Worm (Caenorhabditis elegans) whole organism, midembryonic: ENCODE data around the gene lig-1.

ENCODE experiments used
- T22C8.4 ChIP-seq: fragments of 200-800 bp; sonication (Bioruptor generic); IDR thresholded peaks from 2 replicates; pipeline ENCODE4 v1.3.6; 2022; ENCODE audit warnings: missing genetic modification characterization, missing compliant biosample characterization
- cog-1 ChIP-seq: sonication (generic microtip); optimal IDR thresholded peaks from 2 replicates; lab custom pipeline; 2016; ENCODE audit warnings: missing genetic modification characterization, missing compliant biosample characterization
- flt-1 ChIP-seq: fragments of 200-800 bp; sonication (Bioruptor generic); IDR thresholded peaks from 2 replicates; pipeline ENCODE4 v1.3.6; 2022; ENCODE audit warnings: missing genetic modification characterization, missing compliant biosample characterization
- klf-2 ChIP-seq: fragments of 200-800 bp; sonication (Bioruptor generic); conservative IDR thresholded peaks from 2 replicates; pipeline ENCODE4 v1.3.6; 2022; ENCODE audit warnings: missing genetic modification reagents, missing genetic modification characterization, missing compliant biosample characterization
- med-1 ChIP-seq: sonication (generic microtip); optimal IDR thresholded peaks from 2 replicates; lab custom pipeline; 2017; ENCODE audit warnings: missing genetic modification characterization, mild to moderate bottlenecking, missing compliant biosample characterization, antibody characterized with exemption, missing genetic modification reagents; ENCODE audit not compliant: insufficient read depth
- ref-1 ChIP-seq: fragments of 200-800 bp; sonication (Bioruptor generic); conservative IDR thresholded peaks from 2 replicates; pipeline ENCODE4 v1.3.6; 2022; ENCODE audit warnings: missing genetic modification reagents, missing genetic modification characterization, missing compliant biosample characterization
- tab-1 ChIP-seq: fragments of 200-800 bp; sonication (Bioruptor generic); IDR thresholded peaks from 2 replicates; pipeline ENCODE4 v1.3.6; 2022; ENCODE audit warnings: missing genetic modification characterization, missing compliant biosample characterization
- ztf-23 ChIP-seq: fragments of 200-800 bp; sonication (Bioruptor generic); IDR thresholded peaks from 2 replicates; pipeline ENCODE4 v1.3.6; 2022; ENCODE audit warnings: missing genetic modification reagents, missing genetic modification characterization, missing compliant biosample characterization
- ztf-29 ChIP-seq: fragments of 200-800 bp; sonication (Bioruptor generic); IDR thresholded peaks from 2 replicates; pipeline ENCODE4 v1.3.6; 2022; ENCODE audit warnings: missing genetic modification reagents, missing genetic modification characterization, missing compliant biosample characterization

Gene lig-1

DNA sequence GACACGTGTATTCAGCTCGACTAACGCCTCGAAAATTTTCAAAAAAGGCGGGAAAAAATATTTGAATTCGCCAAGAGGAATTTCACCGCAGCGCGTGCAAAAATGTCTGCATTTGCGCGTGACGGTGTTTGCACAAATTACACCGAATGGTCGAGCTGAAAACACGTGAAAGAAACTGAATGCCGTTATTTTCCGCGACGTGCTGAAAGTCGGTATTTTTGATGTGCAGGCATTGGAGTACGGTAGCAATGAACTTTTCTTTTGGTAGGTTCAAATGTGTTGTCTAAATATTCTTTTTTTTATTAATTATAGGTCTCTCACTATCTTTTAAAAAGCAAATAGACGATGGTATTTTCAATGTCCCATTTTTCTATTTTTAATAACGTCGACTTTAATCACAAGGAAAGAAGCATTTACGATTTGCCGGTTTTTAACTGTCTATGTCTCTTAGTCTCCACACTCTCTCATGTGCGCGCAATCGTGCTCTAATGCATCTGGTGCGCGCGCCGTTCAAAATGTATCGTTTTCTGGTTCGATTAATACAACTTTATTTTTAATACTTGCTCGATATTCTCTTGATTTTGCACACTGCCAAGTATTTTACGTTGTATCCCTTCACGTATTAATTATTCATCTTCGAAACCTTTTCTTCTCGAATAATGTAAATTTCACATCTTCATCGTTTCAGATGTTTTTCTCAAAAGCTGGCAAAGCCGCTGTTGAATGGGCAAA is at the start of gene lig-1, which contains the start of gene C29A12.1:
Gene lig-1 (plus strand): TSS at position 682 of the 732 bp plus-strand sequence.
Gene C29A12.1 (minus strand): TSS at position 63 of the 732 bp plus-strand sequence.
- TF ChIP-seq klf-2 (GFP tag; lab: Robert Waterston, UW) = no peak
- no peak for TF ChIP-seq ztf-29
- no peak for TF ChIP-seq med-1 (GFP tag; lab: Kevin White, UChicago)
- no peak for TF ChIP-seq cog-1 (tag; lab: Kevin White, UChicago)
- TF ChIP-seq ztf-23 (GFP tag; lab: Robert Waterston, UW) = no peak
- no peak for TF ChIP-seq T22C8.4 (GFP tag; lab: Robert Waterston, UW)
- no peak for TF ChIP-seq ref-1 (GFP tag; lab: Robert Waterston, UW)
- TF ChIP-seq tab-1 (GFP tag; lab: Robert Waterston, UW) = no peak
- no peak for TF ChIP-seq flt-1

DNA sequence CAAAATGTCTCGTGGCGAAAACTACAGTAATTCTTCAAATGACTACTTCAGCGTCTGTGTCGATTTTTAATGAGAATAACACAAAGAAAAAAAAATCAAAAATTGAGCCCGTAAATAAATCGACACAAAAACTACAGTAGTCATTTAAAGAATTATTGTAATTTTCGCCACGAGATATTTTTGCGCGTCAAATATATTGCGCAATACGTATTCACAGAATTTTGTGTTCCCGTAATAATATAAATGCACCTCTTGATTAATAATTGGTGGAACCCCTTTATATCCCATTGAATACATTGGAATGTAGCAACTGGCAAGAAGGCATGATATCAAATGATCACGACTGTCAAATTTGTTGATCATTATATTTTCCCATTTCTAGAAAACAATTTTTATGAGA is 45.0 kb upstream of the lig-1 start:
- no peak for TF ChIP-seq klf-2 (GFP tag; lab: Robert Waterston, UW)
- TF ChIP-seq ztf-29 = no peak
- TF ChIP-seq flt-1 = no peak
- no peak for TF ChIP-seq T22C8.4 (GFP tag; lab: Robert Waterston, UW)
- TF ChIP-seq tab-1 (GFP tag; lab: Robert Waterston, UW) = no peak
- no peak for TF ChIP-seq ref-1 (GFP tag; lab: Robert Waterston, UW)
- TF ChIP-seq ztf-23 (GFP tag; lab: Robert Waterston, UW) = no peak
- no peak for TF ChIP-seq med-1 (GFP tag; lab: Kevin White, UChicago)
- no peak for TF ChIP-seq cog-1 (tag; lab: Kevin White, UChicago)

DNA sequence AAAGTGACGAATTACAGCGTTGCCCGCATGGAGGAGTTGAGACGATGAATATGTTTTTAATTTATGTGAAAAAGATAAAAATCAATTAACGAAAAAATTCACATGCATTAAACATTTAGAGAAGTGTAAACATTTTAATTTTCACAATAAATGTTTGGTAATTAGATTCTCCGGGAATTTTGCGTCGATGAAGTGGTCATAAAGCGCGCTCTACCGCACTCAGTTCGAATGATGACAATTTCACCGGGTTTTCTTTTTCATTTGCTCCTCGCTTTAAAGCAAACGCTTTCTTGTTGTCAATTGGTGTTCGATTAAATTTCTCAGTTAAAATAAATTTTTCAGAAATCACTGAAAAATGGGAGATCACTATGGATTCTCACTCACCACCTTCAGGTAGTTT is 43.9 kb upstream of the lig-1 start, which contains the start of the genes D1054.1 and pas-2:
Gene D1054.1 (minus strand): TSS at position 192 of the 400 bp plus-strand sequence.
Gene pas-2 (plus strand): TSS at position 343 of the 400 bp plus-strand sequence.
- TF ChIP-seq med-1 (GFP tag; lab: Kevin White, UChicago) (no peak), klf-2 (GFP tag; lab: Robert Waterston, UW) (no peak), ztf-23 (GFP tag; lab: Robert Waterston, UW) (no peak), ref-1 (GFP tag; lab: Robert Waterston, UW) (no peak), flt-1 (no peak), cog-1 (tag; lab: Kevin White, UChicago) (no peak), tab-1 (GFP tag; lab: Robert Waterston, UW) (no peak), T22C8.4 (GFP tag; lab: Robert Waterston, UW) (no peak), ztf-29 (no peak)

DNA sequence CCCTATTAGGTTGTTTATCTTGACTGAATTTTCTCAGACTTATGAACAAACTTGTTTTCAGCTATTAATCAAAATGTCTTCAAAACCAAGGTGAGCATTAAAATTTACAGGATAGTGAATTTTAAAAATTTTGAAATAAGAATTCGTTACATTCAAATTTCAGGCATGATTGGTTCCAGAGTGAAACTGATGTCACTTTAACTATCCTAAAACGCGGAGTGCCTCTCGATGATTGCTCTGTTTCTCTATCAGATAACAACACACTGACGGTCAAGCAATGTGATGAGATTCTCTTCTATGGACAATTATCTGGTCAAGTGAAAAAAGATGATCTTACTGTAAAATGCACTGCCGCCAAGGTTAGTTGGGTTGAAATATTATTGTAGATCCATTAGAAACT is 42.5 kb upstream of the lig-1 start, which contains the start of gene D1054.3:
Gene D1054.3 (plus strand): TSS at position 62 of the 400 bp plus-strand sequence.
- TF ChIP-seq ref-1 (GFP tag; lab: Robert Waterston, UW) = no peak
- no peak for TF ChIP-seq T22C8.4 (GFP tag; lab: Robert Waterston, UW)
- TF ChIP-seq flt-1 = no peak
- no peak for TF ChIP-seq klf-2 (GFP tag; lab: Robert Waterston, UW)
- no peak for TF ChIP-seq ztf-23 (GFP tag; lab: Robert Waterston, UW)
- no peak for TF ChIP-seq tab-1 (GFP tag; lab: Robert Waterston, UW)
- TF ChIP-seq med-1 (GFP tag; lab: Kevin White, UChicago) = no peak
- TF ChIP-seq ztf-29 = no peak
- TF ChIP-seq cog-1 (tag; lab: Kevin White, UChicago) = no peak

DNA sequence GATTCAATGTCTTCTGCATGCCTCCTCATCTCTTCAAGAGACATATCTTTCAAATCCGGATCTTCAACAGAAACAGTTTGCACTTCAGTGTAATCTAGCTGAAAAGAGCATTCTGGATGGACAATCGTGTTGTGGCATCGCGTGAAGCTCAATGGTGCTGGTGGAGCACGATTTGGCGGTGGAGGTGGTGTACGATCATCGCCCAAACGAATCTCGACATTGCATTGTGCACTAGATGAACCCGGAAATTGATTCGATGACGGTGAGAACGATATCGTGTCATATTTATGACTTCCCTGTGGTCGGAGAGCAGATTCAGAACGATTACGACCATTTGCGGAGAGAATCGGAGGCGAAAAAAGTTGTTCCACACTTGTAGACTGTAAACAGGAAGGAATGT is 40.7 kb upstream of the lig-1 start:
- TF ChIP-seq ztf-23 (GFP tag; lab: Robert Waterston, UW) = no peak

DNA sequence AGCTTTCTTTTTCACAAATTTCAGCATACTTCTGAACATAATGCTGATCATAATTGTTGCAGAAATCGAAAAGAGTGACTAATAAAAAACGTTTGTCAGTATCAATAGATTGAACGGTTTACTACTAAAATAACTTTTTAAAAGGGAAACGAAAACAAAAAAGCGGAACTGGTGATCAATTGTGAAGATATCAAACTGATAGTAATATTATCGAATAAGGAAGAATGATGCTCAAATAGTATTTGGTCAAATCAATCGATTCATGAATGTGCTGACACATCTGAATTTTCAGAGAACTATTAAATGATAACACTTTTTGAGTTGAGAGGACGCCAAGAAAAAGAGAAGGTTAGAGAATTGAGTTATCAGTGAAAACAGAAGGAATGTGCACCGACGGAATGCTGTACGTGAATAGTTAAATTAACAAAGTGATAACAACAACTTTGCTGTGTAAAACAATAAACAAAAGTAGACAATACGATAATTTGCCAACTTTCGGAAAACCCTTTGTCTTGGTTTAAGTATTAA is 37.3 kb upstream of the lig-1 start, which contains the start of gene D1054.5:
Gene D1054.5 (minus strand): TSS at position 51 of the 528 bp plus-strand sequence.
- no peak for TF ChIP-seq ztf-29
- no peak for TF ChIP-seq ref-1 (GFP tag; lab: Robert Waterston, UW)
- TF ChIP-seq ztf-23 (GFP tag; lab: Robert Waterston, UW) = no peak
- no peak for TF ChIP-seq med-1 (GFP tag; lab: Kevin White, UChicago)
- TF ChIP-seq cog-1 (tag; lab: Kevin White, UChicago) = no peak
- no peak for TF ChIP-seq klf-2 (GFP tag; lab: Robert Waterston, UW)
- no peak for TF ChIP-seq T22C8.4 (GFP tag; lab: Robert Waterston, UW)
- TF ChIP-seq flt-1 = no peak
- no peak for TF ChIP-seq tab-1 (GFP tag; lab: Robert Waterston, UW)

- no peak for TF ChIP-seq klf-2 (GFP tag; lab: Robert Waterston, UW)
- TF ChIP-seq ztf-23 (GFP tag; lab: Robert Waterston, UW) = no peak
- TF ChIP-seq ref-1 (GFP tag; lab: Robert Waterston, UW) = no peak
- TF ChIP-seq cog-1 (tag; lab: Kevin White, UChicago) = no peak
- no peak for TF ChIP-seq ztf-29
- TF ChIP-seq flt-1 = no peak
- TF ChIP-seq med-1 (GFP tag; lab: Kevin White, UChicago) = no peak
- TF ChIP-seq tab-1 (GFP tag; lab: Robert Waterston, UW) = no peak
- no peak for TF ChIP-seq T22C8.4 (GFP tag; lab: Robert Waterston, UW)
Measured at ce11 chrV:10784011-10784410, 29.9 kb upstream of the lig-1 start, which contains the start of gene D1054.8. D1054.8 (plus strand) TSS chrV:10784311.

- TF ChIP-seq med-1 (GFP tag; lab: Kevin White, UChicago) = no peak
- no peak for TF ChIP-seq ref-1 (GFP tag; lab: Robert Waterston, UW)
- TF ChIP-seq ztf-23 (GFP tag; lab: Robert Waterston, UW) = no peak
- no peak for TF ChIP-seq tab-1 (GFP tag; lab: Robert Waterston, UW)
- TF ChIP-seq klf-2 (GFP tag; lab: Robert Waterston, UW) = no peak
- no peak for TF ChIP-seq T22C8.4 (GFP tag; lab: Robert Waterston, UW)
- no peak for TF ChIP-seq flt-1
- no peak for TF ChIP-seq ztf-29
- no peak for TF ChIP-seq cog-1 (tag; lab: Kevin White, UChicago)
Measured at ce11 chrV:10790921-10791320, 23.0 kb upstream of the lig-1 start, which contains the start of gene D1054.9. D1054.9 (minus strand) TSS chrV:10791057.
